Worm (Caenorhabditis elegans) whole organism, late embryonic: ENCODE data around the gene set-16.

Experiments used
- dmd-4 ChIP-seq: sonication (generic microtip); optimal IDR thresholded peaks from 2 replicates; lab custom pipeline; 2016; ENCODE audit warnings: borderline replicate concordance, missing genetic modification characterization, missing compliant biosample characterization
- dve-1 ChIP-seq: sonication (generic microtip); optimal IDR thresholded peaks from 2 replicates; lab custom pipeline; 2017; ENCODE audit warnings: antibody characterized with exemption, mild to moderate bottlenecking, missing genetic modification characterization, missing compliant biosample characterization
- elt-2 ChIP-seq: sonication (generic microtip); optimal IDR thresholded peaks from 2 replicates; lab custom pipeline; 2016; ENCODE audit warnings: missing genetic modification reagents, missing genetic modification characterization, missing compliant biosample characterization
- lim-6 ChIP-seq: sonication (generic microtip); optimal IDR thresholded peaks from 2 replicates; lab custom pipeline; 2016; ENCODE audit warnings: missing genetic modification characterization, missing compliant biosample characterization
- nfya-1 ChIP-seq: sonication (generic microtip); optimal IDR thresholded peaks from 2 replicates; lab custom pipeline; 2017; ENCODE audit warnings: missing genetic modification characterization, mild to moderate bottlenecking, missing compliant biosample characterization, antibody characterized with exemption, moderate library complexity
- nhr-11 ChIP-seq: fragments of 150-350 bp; optimal IDR thresholded peaks from 2 replicates; lab custom pipeline; 2014; ENCODE audit warnings: missing biosample characterization, missing genetic modification characterization
- sox-2 ChIP-seq: fragments of 200-800 bp; sonication (Bioruptor generic); IDR thresholded peaks from 2 replicates; pipeline ENCODE4 v1.3.6; 2022; ENCODE audit warnings: missing genetic modification reagents, missing genetic modification characterization, missing compliant biosample characterization
- tbx-2 ChIP-seq: sonication (generic microtip); optimal IDR thresholded peaks from 2 replicates; lab custom pipeline; 2016; ENCODE audit warnings: missing genetic modification characterization, missing compliant biosample characterization
- unc-55 ChIP-seq: sonication (generic microtip); optimal IDR thresholded peaks from 2 replicates; lab custom pipeline; 2017; ENCODE audit warnings: missing biosample characterization, missing genetic modification reagents, missing genetic modification characterization

ce11 chrIII:13641588-13641987, 2.1 kb upstream of the set-16 start, which contains the start of gene acbp-5:
- no peak for TF ChIP-seq dve-1 (tag; lab: Kevin White, UChicago)
- TF ChIP-seq unc-55 (GFP tag; lab: Kevin White, UChicago): no peak
- TF ChIP-seq lim-6 (tag; lab: Kevin White, UChicago): no peak
- no peak for TF ChIP-seq nfya-1
- TF ChIP-seq sox-2 (GFP tag; lab: Robert Waterston, UW): no peak
- no peak for TF ChIP-seq elt-2 (tag; lab: Kevin White, UChicago)
- no peak for TF ChIP-seq tbx-2 (tag; lab: Kevin White, UChicago)
- no peak for TF ChIP-seq nhr-11 (tag; lab: Kevin White, UChicago)
- TF ChIP-seq dmd-4 (tag; lab: Kevin White, UChicago): no peak
